Fruit fly (Drosophila melanogaster): Measurements from ENCODE around the gene Bdbt.

Gene Bdbt

dm6 chr3R:21097631-21098117 lies 21.0 kb downstream of the Bdbt start, which contains the start of gene RhoGAP93B (continued):
- TF ChIP-seq CoRest (tag; optimal IDR thresholded peaks at IDR 0.05) = peak; percentile 83
- TF ChIP-seq vvl (GFP tag; IDR thresholded peaks at IDR 0.05) = peak; percentile 95
- TF ChIP-seq CG8765 (GFP tag; IDR thresholded peaks at IDR 0.05) = peak; percentile 94
- TF ChIP-seq MESR4 (GFP tag; optimal IDR thresholded peaks at IDR 0.05) = peak; percentile 69
- TF ChIP-seq jing (GFP tag; optimal IDR thresholded peaks at IDR 0.05) = no peak
- peak; percentile 92 for TF ChIP-seq Xrp1 (GFP tag; IDR thresholded peaks at IDR 0.05)
- TF ChIP-seq Gsc (GFP tag; IDR thresholded peaks at IDR 0.05) = 0 out of 2 replicates have a peak, but pooled peaks have one; percentile 28
- peak; percentile 60 for TF ChIP-seq Bteb2 (GFP tag; optimal IDR thresholded peaks at IDR 0.05)
- TF ChIP-seq Mad (GFP tag; optimal IDR thresholded peaks at IDR 0.05) = peak; percentile 85
- peak; percentile 86 for TF ChIP-seq sug (tag; optimal IDR thresholded peaks at IDR 0.05)
- peak in 1 of 3 experiments; percentile 54 for TF ChIP-seq Stat92E (GFP tag; optimal IDR thresholded peaks at IDR 0.05)
- peak; percentile 89 for TF ChIP-seq Awh (GFP tag; IDR thresholded peaks at IDR 0.05)
- no peak for TF ChIP-seq CG10431 (GFP tag; optimal IDR thresholded peaks at IDR 0.05)
- peak; percentile 65 for TF ChIP-seq unpg (GFP tag; optimal IDR thresholded peaks at IDR 0.05)
- TF ChIP-seq CG6683 (GFP tag; optimal IDR thresholded peaks at IDR 0.05) = peak; percentile 48
- TF ChIP-seq CG4617 (GFP tag; optimal IDR thresholded peaks at IDR 0.05; ENCODE audit: borderline replicate concordance) = peak; percentile 56
- TF ChIP-seq E2f1 (GFP tag; IDR thresholded peaks at IDR 0.05) = peak; percentile 95
- peak; percentile 62 for TF ChIP-seq mirr (GFP tag; optimal IDR thresholded peaks at IDR 0.05)
- TF ChIP-seq CG14014 (GFP tag; IDR thresholded peaks at IDR 0.05) = peak; percentile 94
- TF ChIP-seq salm (tag; optimal IDR thresholded peaks at IDR 0.05) = peak; percentile 8
- peak; percentile 72 for TF ChIP-seq Atf-2 (GFP tag; optimal IDR thresholded peaks at IDR 0.05)
- peak; percentile 85 for TF ChIP-seq CG6175 (GFP tag; IDR thresholded peaks at IDR 0.05)
- TF ChIP-seq CG7963 (GFP tag; IDR thresholded peaks at IDR 0.05; ENCODE audit: partially characterized antibody) = peak; percentile 99
- TF ChIP-seq CG2875 (GFP tag; optimal IDR thresholded peaks at IDR 0.05) = peak; percentile 41
- TF ChIP-seq amos (GFP tag; IDR thresholded peaks at IDR 0.05; ENCODE audit: partially characterized antibody) = peak; percentile 100
- peak; percentile 88 for TF ChIP-seq hkb (optimal IDR thresholded peaks at IDR 0.05)
- TF ChIP-seq hkb (GFP tag; IDR thresholded peaks at IDR 0.05) = peak; percentile 92
- TF ChIP-seq CG9932 (GFP tag; IDR thresholded peaks at IDR 0.05) = peak; percentile 99
- peak; percentile 70 for TF ChIP-seq CG8388 (GFP tag; optimal IDR thresholded peaks at IDR 0.05)
- TF ChIP-seq ap (GFP tag; IDR thresholded peaks at IDR 0.05) = peak; percentile 76
- peak; percentile 69 for TF ChIP-seq jigr1 (GFP tag; IDR thresholded peaks at IDR 0.05)
- peak; percentile 33 for TF ChIP-seq pfk (GFP tag; optimal IDR thresholded peaks at IDR 0.05)
- peak; percentile 92 for TF ChIP-seq CG1792 (GFP tag; optimal IDR thresholded peaks at IDR 0.05)
- TF ChIP-seq Lpt (GFP tag; optimal IDR thresholded peaks at IDR 0.05) = no peak
- TF ChIP-seq Oaz (GFP tag; IDR thresholded peaks at IDR 0.05) = peak; percentile 87
- TF ChIP-seq Sry-β (GFP tag; optimal IDR thresholded peaks at IDR 0.05) = peak; percentile 17

- TF ChIP-seq CG9932 (GFP tag; IDR thresholded peaks at IDR 0.05) (no peak), sqz (GFP tag; optimal IDR thresholded peaks at IDR 0.05) (peak; percentile 7), CG17385 (GFP tag; optimal IDR thresholded peaks at IDR 0.05) (peak; percentile 61), CG11723 (GFP tag; optimal IDR thresholded peaks at IDR 0.05) (no peak), rib (GFP tag; IDR thresholded peaks at IDR 0.05) (0 out of 2 replicates have a peak, but pooled peaks have one; percentile 41), CG4360 (GFP tag; IDR thresholded peaks at IDR 0.05) (peak; percentile 78), Med (GFP tag) (peak; percentile 50), CG9876 (GFP tag; optimal IDR thresholded peaks at IDR 0.05) (no peak)
Observed at dm6 chr3R:21097160-21097559, 21.5 kb downstream of the Bdbt start.
